Fruit fly (Drosophila melanogaster) whole organism, embryonic: ENCODE data around the gene Gr97a.
A peak's percentile ranks its signal among the peaks of the same experiment; 100 is the strongest.

ENCODE experiments used
- Atf3 ChIP-seq: fragments of 200-800 bp; sonication (Bioruptor generic); optimal IDR thresholded peaks from 3 replicates; lab custom pipeline; 2016; ENCODE audit warnings: missing biosample characterization, missing genetic modification characterization
- BtbVII ChIP-seq: fragments of 200-800 bp; sonication (Bioruptor generic); optimal IDR thresholded peaks from 3 replicates; lab custom pipeline; 2017; ENCODE audit warnings: missing biosample characterization, mild to moderate bottlenecking, missing genetic modification characterization
- CG10321 ChIP-seq: fragments of 200-800 bp; sonication (Bioruptor generic); IDR thresholded peaks from 2 replicates; pipeline ENCODE4 v1.3.6; 2022; ENCODE audit warnings: missing biosample characterization, missing genetic modification characterization
- CG10543 ChIP-seq: fragments of 200-800 bp; sonication (Bioruptor generic); optimal IDR thresholded peaks from 3 replicates; lab custom pipeline; 2017; ENCODE audit warnings: missing biosample characterization, mild to moderate bottlenecking, missing genetic modification characterization, moderate library complexity
- CG10979 ChIP-seq: fragments of 200-800 bp; sonication (Bioruptor generic); optimal IDR thresholded peaks from 2 replicates; lab custom pipeline; 2018; ENCODE audit warnings: missing biosample characterization, mild to moderate bottlenecking, missing genetic modification characterization, moderate library complexity
- CG11695 ChIP-seq: fragments of 200-800 bp; sonication (Bioruptor generic); IDR thresholded peaks from 3 replicates; pipeline ENCODE4 v1.3.6; 2022; ENCODE audit warnings: missing biosample characterization, missing genetic modification characterization
- CG13424 ChIP-seq: fragments of 200-800 bp; sonication (Bioruptor generic); optimal IDR thresholded peaks from 2 replicates; lab custom pipeline; 2019; ENCODE audit warnings: missing biosample characterization, mild to moderate bottlenecking, missing genetic modification characterization, moderate library complexity
- CG13894 ChIP-seq: fragments of 200-800 bp; sonication (Bioruptor generic); optimal IDR thresholded peaks from 3 replicates; lab custom pipeline; 2018; ENCODE audit warnings: missing biosample characterization, mild to moderate bottlenecking, missing genetic modification characterization, moderate library complexity
- CG14710 ChIP-seq: fragments of 200-800 bp; sonication (Bioruptor generic); optimal IDR thresholded peaks from 3 replicates; lab custom pipeline; 2019; ENCODE audit warnings: missing biosample characterization, mild to moderate bottlenecking, missing genetic modification characterization, moderate library complexity
- CG17361 ChIP-seq: fragments of 200-800 bp; sonication (Bioruptor generic); IDR thresholded peaks from 3 replicates; pipeline ENCODE4 v1.3.6; 2022; ENCODE audit warnings: missing biosample characterization, missing genetic modification characterization
- CG17385 ChIP-seq: fragments of 200-800 bp; sonication (Bioruptor generic); optimal IDR thresholded peaks from 3 replicates; lab custom pipeline; 2018; ENCODE audit warnings: missing biosample characterization, mild to moderate bottlenecking, missing genetic modification characterization
- CG17568 ChIP-seq: fragments of 200-800 bp; sonication (Bioruptor generic); optimal IDR thresholded peaks from 2 replicates; lab custom pipeline; 2018; ENCODE audit warnings: missing biosample characterization, mild to moderate bottlenecking, missing genetic modification characterization, moderate library complexity
- CG18011 ChIP-seq: fragments of 200-800 bp; sonication (Bioruptor generic); optimal IDR thresholded peaks from 2 replicates; lab custom pipeline; 2017; ENCODE audit warnings: missing biosample characterization, missing genetic modification characterization, mild to moderate bottlenecking, moderate library complexity, missing genotype
- CG18764 ChIP-seq: fragments of 200-800 bp; sonication (Bioruptor generic); optimal IDR thresholded peaks from 3 replicates; lab custom pipeline; 2016; ENCODE audit warnings: missing biosample characterization, missing genetic modification characterization
- CG2875 ChIP-seq: fragments of 200-800 bp; sonication (Bioruptor generic); optimal IDR thresholded peaks from 2 replicates; lab custom pipeline; 2017; ENCODE audit warnings: missing biosample characterization, mild to moderate bottlenecking, missing genetic modification characterization, missing genetic modification reagents
- CG32532 ChIP-seq: fragments of 200-800 bp; sonication (Bioruptor generic); IDR thresholded peaks from 2 replicates; pipeline ENCODE4 v1.3.6; 2022; ENCODE audit warnings: missing biosample characterization, missing genetic modification characterization
- CG32772 ChIP-seq: fragments of 200-800 bp; sonication (Bioruptor generic); IDR thresholded peaks from 2 replicates; pipeline ENCODE4 v1.3.6; 2022; ENCODE audit warnings: missing biosample characterization, missing genetic modification characterization
- CG4617 ChIP-seq: fragments of 200-800 bp; sonication (Bioruptor generic); optimal IDR thresholded peaks from 3 replicates; lab custom pipeline; 2016; ENCODE audit warnings: missing biosample characterization, missing genetic modification characterization, borderline replicate concordance
- CG6175 ChIP-seq: fragments of 200-800 bp; sonication (Bioruptor generic); IDR thresholded peaks from 3 replicates; pipeline ENCODE4 v1.3.6; 2022; ENCODE audit warnings: missing biosample characterization, missing genetic modification characterization
- CG7786 ChIP-seq: fragments of 200-800 bp; sonication (Bioruptor generic); optimal IDR thresholded peaks from 2 replicates; lab custom pipeline; 2016; ENCODE audit warnings: missing biosample characterization, missing genetic modification characterization
- CG8478 ChIP-seq: fragments of >200 bp; optimal IDR thresholded peaks from 2 replicates; lab custom pipeline; 2018
- Camta ChIP-seq: fragments of 200-800 bp; sonication (Bioruptor generic); optimal IDR thresholded peaks from 2 replicates; lab custom pipeline; 2016; ENCODE audit warnings: missing biosample characterization, missing genetic modification characterization
- Dbx ChIP-seq: fragments of 200-800 bp; sonication (Bioruptor generic); IDR thresholded peaks from 3 replicates; pipeline ENCODE4 v1.3.6; 2022; ENCODE audit warnings: missing biosample characterization, missing genetic modification characterization
- Dfd ChIP-seq, 2 experiments: fragments of >200 bp; optimal IDR thresholded peaks; 2 replicates each; lab custom pipeline; 2017; ENCODE audit warnings: missing biosample characterization in 2 of 2, missing genetic modification characterization in 2 of 2
- H2.0 ChIP-seq: fragments of 200-800 bp; sonication (Bioruptor generic); IDR thresholded peaks from 2 replicates; pipeline ENCODE4 v1.3.6; 2022; ENCODE audit warnings: missing biosample characterization, missing genetic modification characterization
- HLH54F ChIP-seq: fragments of 200-800 bp; sonication (Bioruptor generic); optimal IDR thresholded peaks from 3 replicates; lab custom pipeline; 2016; ENCODE audit warnings: missing biosample characterization, missing genetic modification characterization
- Hr51 ChIP-seq, 2 experiments: fragments of 200-800 bp; sonication (Bioruptor generic); optimal IDR thresholded peaks; 2 replicates in 1 of 2; 3 replicates in 1 of 2; lab custom pipeline; 2016 to 2018; ENCODE audit warnings: missing biosample characterization in 2 of 2, missing genetic modification characterization in 2 of 2, mild to moderate bottlenecking in 1 of 2, moderate library complexity in 1 of 2
- Jarid2 ChIP-seq: fragments of 200-800 bp; sonication (Bioruptor generic); optimal IDR thresholded peaks from 3 replicates; lab custom pipeline; 2017; ENCODE audit warnings: mild to moderate bottlenecking, missing biosample characterization, missing genetic modification reagents, missing genetic modification characterization
- Kr ChIP-seq: fragments of 200-800 bp; sonication (Bioruptor generic); optimal IDR thresholded peaks from 2 replicates; lab custom pipeline; 2017; ENCODE audit warnings: missing biosample characterization, mild to moderate bottlenecking, missing genetic modification characterization
- Spps ChIP-seq: fragments of 200-800 bp; sonication (Bioruptor generic); optimal IDR thresholded peaks from 2 replicates; lab custom pipeline; 2018; ENCODE audit warnings: missing biosample characterization, mild to moderate bottlenecking, missing genetic modification characterization
- al ChIP-seq: fragments of 200-800 bp; sonication (Bioruptor generic); IDR thresholded peaks from 2 replicates; pipeline ENCODE4 v1.3.6; 2022; ENCODE audit warnings: missing biosample characterization, missing genetic modification characterization
- amos ChIP-seq: fragments of 200-800 bp; sonication (Bioruptor generic); IDR thresholded peaks from 2 replicates; pipeline ENCODE4 v1.3.6; 2022; ENCODE audit warnings: missing biosample characterization, missing genetic modification characterization; ENCODE audit not compliant: partially characterized antibody
- ash1 ChIP-seq: fragments of 200-800 bp; sonication (Bioruptor generic); optimal IDR thresholded peaks from 2 replicates; lab custom pipeline; 2018; ENCODE audit warnings: missing biosample characterization, mild to moderate bottlenecking, missing genetic modification characterization
- caup ChIP-seq: fragments of 200-800 bp; sonication (Bioruptor generic); optimal IDR thresholded peaks from 3 replicates; lab custom pipeline; 2017; ENCODE audit warnings: missing biosample characterization, mild to moderate bottlenecking, missing genetic modification characterization, moderate library complexity; ENCODE audit not compliant: severe bottlenecking
- ci ChIP-seq: fragments of 200-800 bp; sonication (Bioruptor generic); IDR thresholded peaks from 3 replicates; pipeline ENCODE4 v1.3.6; 2022; ENCODE audit warnings: missing biosample characterization, missing genetic modification characterization
- grau ChIP-seq: fragments of 200-800 bp; optimal IDR thresholded peaks from 3 replicates; lab custom pipeline; 2019; ENCODE audit warnings: missing biosample characterization, mild to moderate bottlenecking, missing genetic modification characterization, moderate library complexity
- gt ChIP-seq: fragments of 200-800 bp; sonication (Bioruptor generic); IDR thresholded peaks from 2 replicates; pipeline ENCODE4 v1.3.6; 2022; ENCODE audit warnings: missing biosample characterization, missing genetic modification characterization
- insv ChIP-seq, 2 experiments: fragments of 200-800 bp; sonication (Bioruptor generic); optimal IDR thresholded peaks; 3 replicates each; lab custom pipeline; 2016 to 2018; ENCODE audit warnings: missing biosample characterization in 2 of 2, missing genetic modification characterization in 2 of 2
- lbe ChIP-seq: fragments of 200-800 bp; sonication (Bioruptor generic); optimal IDR thresholded peaks from 2 replicates; lab custom pipeline; 2016; ENCODE audit warnings: missing biosample characterization, mild to moderate bottlenecking, missing genetic modification characterization
- nau ChIP-seq: fragments of 200-800 bp; sonication (Bioruptor generic); optimal IDR thresholded peaks from 3 replicates; lab custom pipeline; 2017; ENCODE audit warnings: missing biosample characterization, mild to moderate bottlenecking, missing genetic modification characterization, missing genetic modification reagents
- oc ChIP-seq: fragments of 200-800 bp; sonication (Bioruptor generic); optimal IDR thresholded peaks from 2 replicates; lab custom pipeline; 2018; ENCODE audit warnings: missing biosample characterization, mild to moderate bottlenecking, missing genetic modification characterization, moderate library complexity
- pan ChIP-seq, 4 experiments: fragments of >200 bp in 3 of 4; fragments of 200-800 bp in 1 of 4; sonication (Bioruptor generic) in 1 of 4; optimal IDR thresholded peaks in 3 of 4; IDR thresholded peaks in 1 of 4; 2 replicates each; pipeline versions ENCODE4 v1.3.6 to Lab custom; 2017 to 2022; ENCODE audit warnings: missing biosample characterization in 2 of 4, missing genetic modification characterization in 2 of 4, mixed read lengths in 1 of 4
- phol ChIP-seq: fragments of 200-800 bp; sonication (Bioruptor generic); optimal IDR thresholded peaks from 3 replicates; lab custom pipeline; 2018; ENCODE audit warnings: missing biosample characterization, mild to moderate bottlenecking, missing genetic modification characterization, moderate library complexity
- sc ChIP-seq, 3 experiments: fragments of >200 bp in 2 of 3; fragments of 200-800 bp in 1 of 3; sonication (Bioruptor generic) in 1 of 3; optimal IDR thresholded peaks; 2 replicates in 2 of 3; 3 replicates in 1 of 3; lab custom pipeline; 2017; ENCODE audit warnings: mild to moderate bottlenecking in 1 of 3, missing biosample characterization in 1 of 3, missing genetic modification characterization in 1 of 3, missing genetic modification reagents in 1 of 3
- scrt ChIP-seq: fragments of 200-800 bp; sonication (Bioruptor generic); optimal IDR thresholded peaks from 2 replicates; lab custom pipeline; 2018; ENCODE audit warnings: missing biosample characterization, mild to moderate bottlenecking, missing genetic modification characterization, moderate library complexity
- tup ChIP-seq: fragments of 200-800 bp; sonication (Bioruptor generic); optimal IDR thresholded peaks from 2 replicates; lab custom pipeline; 2016; ENCODE audit warnings: missing biosample characterization, mild to moderate bottlenecking, missing genetic modification characterization, moderate library complexity
- vvl ChIP-seq: fragments of 200-800 bp; sonication (Bioruptor generic); IDR thresholded peaks from 2 replicates; pipeline ENCODE4 v1.3.6; 2022; ENCODE audit warnings: missing biosample characterization, missing genetic modification characterization

Gene Gr97a

dm6 chr3R:26954020-26954672 is 12.1 kb downstream of the Gr97a start (continued):
- TF ChIP-seq pan (optimal IDR thresholded peaks at IDR 0.05; lab: Kevin White, UChicago): no peak
- TF ChIP-seq pan (GFP tag; optimal IDR thresholded peaks at IDR 0.05 in 1 of 2, IDR thresholded peaks at IDR 0.05 in 1 of 2): peak in 1 of 2 experiments; percentile 87
- peak; percentile 45 for TF ChIP-seq CG14710 (tag; lab: Kevin White, UChicago)
- peak; percentile 67 for TF ChIP-seq CG17385
- TF ChIP-seq oc (tag; lab: Kevin White, UChicago): peak; percentile 91
- peak; percentile 35; the same call in 1 of the 3 replicates for TF ChIP-seq CG6175 (GFP tag; lab: Robert Waterston, UW)
- TF ChIP-seq Dfd (GFP tag; optimal IDR thresholded peaks at IDR 0.05; lab: Kevin White, UChicago): no peak
- TF ChIP-seq insv (GFP tag; optimal IDR thresholded peaks at IDR 0.05; lab: Kevin White, UChicago): no peak
- TF ChIP-seq HLH54F (GFP tag; lab: Kevin White, UChicago): no peak
- peak; percentile 69 for TF ChIP-seq CG8478
- TF ChIP-seq sc (optimal IDR thresholded peaks at IDR 0.05; lab: Kevin White, UChicago): no peak
- peak; percentile 32 for TF ChIP-seq sc (GFP tag; optimal IDR thresholded peaks at IDR 0.05; lab: Kevin White, UChicago)
- peak; percentile 16 for TF ChIP-seq Camta (GFP tag; lab: Kevin White, UChicago)
- peak; percentile 70 for TF ChIP-seq CG17361 (GFP tag; lab: Robert Waterston, UW)
- no peak for TF ChIP-seq CG13894 (tag; lab: Kevin White, UChicago)
- TF ChIP-seq amos (GFP tag; lab: Robert Waterston, UW): no peak
- TF ChIP-seq gt (GFP tag; lab: Robert Waterston, UW): peak; percentile 52; the same call in 1 of the 2 replicates
- peak; percentile 38 for TF ChIP-seq BtbVII (GFP tag; lab: Kevin White, UChicago)
- no peak for TF ChIP-seq Kr (GFP tag; lab: Kevin White, UChicago)
- peak in 1 of 2 experiments; percentile 90 for TF ChIP-seq Hr51 (GFP tag; optimal IDR thresholded peaks at IDR 0.05; lab: Kevin White, UChicago)
- peak; percentile 19 for TF ChIP-seq CG4617 (GFP tag; lab: Kevin White, UChicago)
- TF ChIP-seq phol (tag; lab: Kevin White, UChicago): peak; percentile 73
- peak; percentile 86 for TF ChIP-seq CG32772 (GFP tag; lab: Robert Waterston, UW)
- TF ChIP-seq tup: no peak
- peak; percentile 51 for TF ChIP-seq scrt
- TF ChIP-seq caup: peak; percentile 66
- TF ChIP-seq CG32532: peak; percentile 68
- peak; percentile 40 for TF ChIP-seq Jarid2 (GFP tag; lab: Kevin White, UChicago)
- no peak for TF ChIP-seq CG18011 (GFP tag; lab: Kevin White, UChicago)
- TF ChIP-seq CG13424 (tag; lab: Kevin White, UChicago): peak; percentile 71
- TF ChIP-seq Dbx: peak; percentile 62; the same call in 1 of the 3 replicates
- TF ChIP-seq CG11695 (GFP tag; lab: Robert Waterston, UW): peak; percentile 80
- peak; percentile 94 for TF ChIP-seq vvl (GFP tag; lab: Robert Waterston, UW)
- TF ChIP-seq CG2875 (GFP tag; lab: Kevin White, UChicago): peak; percentile 72
- peak; percentile 58 for TF ChIP-seq CG17568
- TF ChIP-seq Spps (tag; lab: Kevin White, UChicago): peak; percentile 60
- TF ChIP-seq CG10321: peak; percentile 87
- TF ChIP-seq ci: peak; percentile 89
- TF ChIP-seq Atf3: no peak
- peak; percentile 68 for TF ChIP-seq grau (tag; lab: Kevin White, UChicago)
- peak; percentile 25 for TF ChIP-seq CG10543
- TF ChIP-seq lbe (GFP tag; lab: Kevin White, UChicago): peak; percentile 88
- no peak for TF ChIP-seq CG7786
- TF ChIP-seq nau (GFP tag; lab: Kevin White, UChicago): peak; percentile 48
- peak; percentile 32; the same call in 1 of the 2 replicates for TF ChIP-seq al
- peak; percentile 81 for TF ChIP-seq H2.0 (GFP tag; lab: Robert Waterston, UW)
- peak; percentile 57 for TF ChIP-seq CG18764
- TF ChIP-seq CG10979 (tag; lab: Kevin White, UChicago): peak; percentile 77
- no peak for TF ChIP-seq ash1 (GFP tag; lab: Kevin White, UChicago)
